Fruit fly (Drosophila melanogaster) whole organism, embryonic: ENCODE measurements around the gene CG42449.
A peak's percentile ranks its signal among the peaks of the same experiment; 100 is the strongest.

ENCODE experiments used
- Ada2b ChIP-seq: fragments of 200-800 bp; sonication (Bioruptor generic); IDR thresholded peaks from 2 replicates; pipeline ENCODE4 v1.3.6; 2022; ENCODE audit warnings: missing biosample characterization, missing genetic modification characterization
- Bgb ChIP-seq: fragments of 200-800 bp; sonication (Bioruptor generic); IDR thresholded peaks from 2 replicates; pipeline ENCODE4 v1.3.6; 2022; ENCODE audit warnings: missing biosample characterization, missing genetic modification characterization; ENCODE audit not compliant: partially characterized antibody
- CG10267 ChIP-seq: fragments of 200-800 bp; sonication (Bioruptor generic); optimal IDR thresholded peaks from 2 replicates; lab custom pipeline; 2018; ENCODE audit warnings: missing biosample characterization, mild to moderate bottlenecking, missing genetic modification characterization, moderate library complexity
- CG13287 ChIP-seq: fragments of 200-800 bp; sonication (Bioruptor generic); IDR thresholded peaks from 2 replicates; pipeline ENCODE4 v1.3.6; 2022; ENCODE audit warnings: missing biosample characterization, missing genetic modification characterization; ENCODE audit not compliant: partially characterized antibody
- CG14014 ChIP-seq: fragments of 200-800 bp; sonication (Bioruptor generic); IDR thresholded peaks from 2 replicates; pipeline ENCODE4 v1.3.6; 2022; ENCODE audit warnings: missing biosample characterization, missing genetic modification characterization
- CG14860 ChIP-seq: fragments of 200-800 bp; sonication (Bioruptor generic); IDR thresholded peaks from 3 replicates; pipeline ENCODE4 v1.3.6; 2022; ENCODE audit warnings: missing biosample characterization, missing genetic modification characterization; ENCODE audit not compliant: partially characterized antibody
- CG15514 ChIP-seq: fragments of 200-800 bp; sonication (Bioruptor generic); optimal IDR thresholded peaks from 3 replicates; lab custom pipeline; 2017; ENCODE audit warnings: missing biosample characterization, missing genetic modification characterization, mild to moderate bottlenecking, moderate library complexity, missing genetic modification reagents
- CG1603 ChIP-seq: fragments of 200-800 bp; sonication (Bioruptor generic); optimal IDR thresholded peaks from 2 replicates; lab custom pipeline; 2019; ENCODE audit warnings: missing biosample characterization, mild to moderate bottlenecking, missing genetic modification characterization, moderate library complexity
- CG1647 ChIP-seq: fragments of 200-800 bp; sonication (Bioruptor generic); optimal IDR thresholded peaks from 3 replicates; lab custom pipeline; 2016; ENCODE audit warnings: missing biosample characterization, missing genetic modification characterization
- CG17359 ChIP-seq: fragments of 200-800 bp; sonication (Bioruptor generic); optimal IDR thresholded peaks from 3 replicates; lab custom pipeline; 2018; ENCODE audit warnings: missing biosample characterization, mild to moderate bottlenecking, missing genetic modification characterization, moderate library complexity
- CG2116 ChIP-seq: fragments of 200-800 bp; sonication (Bioruptor generic); optimal IDR thresholded peaks from 3 replicates; lab custom pipeline; 2018; ENCODE audit warnings: missing biosample characterization, mild to moderate bottlenecking, missing genetic modification characterization
- CG2129 ChIP-seq: fragments of 200-800 bp; sonication (Bioruptor generic); IDR thresholded peaks from 2 replicates; pipeline ENCODE4 v1.3.6; 2022; ENCODE audit warnings: missing biosample characterization, missing genetic modification characterization; ENCODE audit not compliant: partially characterized antibody
- CG34224 ChIP-seq: fragments of 200-800 bp; sonication (Bioruptor generic); IDR thresholded peaks from 3 replicates; pipeline ENCODE4 v1.3.6; 2022; ENCODE audit warnings: missing biosample characterization, missing genetic modification characterization; ENCODE audit not compliant: partially characterized antibody
- CG34422 ChIP-seq: fragments of 200-800 bp; sonication (Bioruptor generic); IDR thresholded peaks from 3 replicates; pipeline ENCODE4 v1.3.6; 2022; ENCODE audit warnings: missing biosample characterization, missing genetic modification characterization
- CG3995 ChIP-seq: fragments of 200-800 bp; sonication (Bioruptor generic); optimal IDR thresholded peaks from 3 replicates; lab custom pipeline; 2016; ENCODE audit warnings: missing biosample characterization, missing genetic modification characterization
- CG42726 ChIP-seq: fragments of 200-800 bp; sonication (Bioruptor generic); IDR thresholded peaks from 2 replicates; pipeline ENCODE4 v1.3.6; 2022; ENCODE audit warnings: missing biosample characterization, missing genetic modification characterization; ENCODE audit not compliant: partially characterized antibody
- CG6791 ChIP-seq: fragments of 200-800 bp; sonication (Bioruptor generic); IDR thresholded peaks from 3 replicates; pipeline ENCODE4 v1.3.6; 2022; ENCODE audit warnings: missing biosample characterization, missing genetic modification characterization; ENCODE audit not compliant: partially characterized antibody
- CG7271 ChIP-seq: fragments of 200-800 bp; sonication (Bioruptor generic); optimal IDR thresholded peaks from 2 replicates; lab custom pipeline; 2018; ENCODE audit warnings: missing biosample characterization, mild to moderate bottlenecking, missing genetic modification characterization, moderate library complexity
- Dip2 ChIP-seq: fragments of 200-800 bp; sonication (Bioruptor generic); IDR thresholded peaks from 2 replicates; pipeline ENCODE4 v1.3.6; 2022; ENCODE audit warnings: missing biosample characterization, missing genetic modification characterization
- Dp ChIP-seq: fragments of 200-800 bp; sonication (Bioruptor generic); optimal IDR thresholded peaks from 2 replicates; lab custom pipeline; 2018; ENCODE audit warnings: missing biosample characterization, mild to moderate bottlenecking, missing genetic modification characterization, moderate library complexity
- Dref ChIP-seq: fragments of 200-800 bp; sonication (Bioruptor generic); IDR thresholded peaks from 2 replicates; pipeline ENCODE4 v1.3.6; 2022; ENCODE audit warnings: missing biosample characterization, missing genetic modification characterization
- E2f2 ChIP-seq: fragments of 200-800 bp; sonication (Bioruptor generic); IDR thresholded peaks from 2 replicates; pipeline ENCODE4 v1.3.6; 2022; ENCODE audit warnings: missing biosample characterization, missing genetic modification characterization
- Fer1 ChIP-seq: fragments of 200-800 bp; sonication (Bioruptor generic); optimal IDR thresholded peaks from 2 replicates; lab custom pipeline; 2017; ENCODE audit warnings: missing biosample characterization, mild to moderate bottlenecking, missing genetic modification characterization
- Fer2 ChIP-seq: fragments of 200-800 bp; sonication (Bioruptor generic); optimal IDR thresholded peaks from 2 replicates; lab custom pipeline; 2018; ENCODE audit warnings: missing biosample characterization, mild to moderate bottlenecking, missing genetic modification characterization, moderate library complexity
- HLH3B ChIP-seq: fragments of 200-800 bp; sonication (Bioruptor generic); IDR thresholded peaks from 2 replicates; pipeline ENCODE4 v1.3.6; 2022; ENCODE audit warnings: missing biosample characterization, missing genetic modification characterization
- HLH4C ChIP-seq: fragments of 200-800 bp; sonication (Bioruptor generic); IDR thresholded peaks from 3 replicates; pipeline ENCODE4 v1.3.6; 2022; ENCODE audit warnings: missing biosample characterization, missing genetic modification characterization; ENCODE audit not compliant: partially characterized antibody
- Hsf ChIP-seq: fragments of 200-800 bp; sonication (Bioruptor generic); optimal IDR thresholded peaks from 3 replicates; lab custom pipeline; 2016; ENCODE audit warnings: missing biosample characterization, missing genetic modification characterization
- MBD-R2 ChIP-seq: fragments of 200-800 bp; sonication (Bioruptor generic); IDR thresholded peaks from 2 replicates; pipeline ENCODE4 v1.3.6; 2022; ENCODE audit warnings: missing biosample characterization, missing genetic modification characterization
- MESR4 ChIP-seq: fragments of 200-800 bp; sonication (Bioruptor generic); optimal IDR thresholded peaks from 2 replicates; lab custom pipeline; 2018; ENCODE audit warnings: missing biosample characterization, mild to moderate bottlenecking, missing genetic modification characterization, moderate library complexity
- Myb ChIP-seq: fragments of 200-800 bp; sonication (Bioruptor generic); optimal IDR thresholded peaks from 2 replicates; lab custom pipeline; 2016; ENCODE audit warnings: missing biosample characterization, missing genetic modification characterization
- Poxn ChIP-seq: fragments of 200-800 bp; sonication (Bioruptor generic); IDR thresholded peaks from 2 replicates; pipeline ENCODE4 v1.3.6; 2022; ENCODE audit warnings: missing biosample characterization, missing genetic modification characterization
- Scr ChIP-seq: fragments of 200-800 bp; sonication (Bioruptor generic); IDR thresholded peaks from 2 replicates; pipeline ENCODE4 v1.3.6; 2022; ENCODE audit warnings: missing biosample characterization, missing genetic modification characterization; ENCODE audit not compliant: partially characterized antibody
- ato ChIP-seq: fragments of 200-800 bp; sonication (Bioruptor generic); IDR thresholded peaks from 2 replicates; pipeline ENCODE4 v1.3.6; 2022; ENCODE audit warnings: missing biosample characterization, missing genetic modification characterization; ENCODE audit not compliant: partially characterized antibody
- emc ChIP-seq: fragments of 200-800 bp; sonication (Bioruptor generic); optimal IDR thresholded peaks from 2 replicates; lab custom pipeline; 2016; ENCODE audit warnings: missing biosample characterization, missing genetic modification characterization
- hb ChIP-seq: fragments of 200-800 bp; sonication (Bioruptor generic); IDR thresholded peaks from 3 replicates; pipeline ENCODE4 v1.3.6; 2022; ENCODE audit warnings: missing biosample characterization, missing genetic modification characterization; ENCODE audit not compliant: partially characterized antibody
- hbn ChIP-seq: fragments of 200-800 bp; sonication (Bioruptor generic); IDR thresholded peaks from 2 replicates; pipeline ENCODE4 v1.3.6; 2022; ENCODE audit warnings: missing biosample characterization, missing genetic modification characterization; ENCODE audit not compliant: partially characterized antibody
- inv ChIP-seq: fragments of 200-800 bp; sonication (Bioruptor generic); IDR thresholded peaks from 2 replicates; pipeline ENCODE4 v1.3.6; 2022; ENCODE audit warnings: missing biosample characterization, missing genetic modification characterization; ENCODE audit not compliant: partially characterized antibody
- luna ChIP-seq: fragments of 200-800 bp; sonication (Bioruptor generic); optimal IDR thresholded peaks from 2 replicates; lab custom pipeline; 2016; ENCODE audit warnings: missing biosample characterization, missing genetic modification characterization
- mld ChIP-seq: fragments of 200-800 bp; sonication (Bioruptor generic); IDR thresholded peaks from 3 replicates; pipeline ENCODE4 v1.3.6; 2022; ENCODE audit warnings: missing biosample characterization, missing genetic modification characterization; ENCODE audit not compliant: partially characterized antibody
- nerfin-2 ChIP-seq: fragments of 200-800 bp; sonication (Bioruptor generic); IDR thresholded peaks from 2 replicates; pipeline ENCODE4 v1.3.6; 2022; ENCODE audit warnings: missing biosample characterization, missing genetic modification characterization; ENCODE audit not compliant: partially characterized antibody
- odd ChIP-seq: fragments of 200-800 bp; sonication (Bioruptor generic); optimal IDR thresholded peaks from 2 replicates; lab custom pipeline; 2017; ENCODE audit warnings: missing biosample characterization, mild to moderate bottlenecking, missing genetic modification characterization
- sna ChIP-seq: fragments of 200-800 bp; sonication (Bioruptor generic); IDR thresholded peaks from 2 replicates; pipeline ENCODE4 v1.3.6; 2022; ENCODE audit warnings: missing biosample characterization, missing genetic modification characterization; ENCODE audit not compliant: partially characterized antibody
- ssp ChIP-seq: fragments of 200-800 bp; sonication (Bioruptor generic); IDR thresholded peaks from 2 replicates; pipeline ENCODE4 v1.3.6; 2022; ENCODE audit warnings: missing biosample characterization, missing genetic modification characterization
- stwl ChIP-seq: fragments of 200-800 bp; sonication (Bioruptor generic); optimal IDR thresholded peaks from 3 replicates; lab custom pipeline; 2018; ENCODE audit warnings: missing biosample characterization, mild to moderate bottlenecking, missing genetic modification characterization, moderate library complexity
- sug ChIP-seq: fragments of 200-800 bp; optimal IDR thresholded peaks from 2 replicates; lab custom pipeline; 2019; ENCODE audit warnings: missing biosample characterization, mild to moderate bottlenecking, missing genetic modification characterization, moderate library complexity
- trem ChIP-seq: fragments of 200-800 bp; optimal IDR thresholded peaks from 3 replicates; lab custom pipeline; 2019; ENCODE audit warnings: missing biosample characterization, mild to moderate bottlenecking, missing genetic modification characterization, moderate library complexity
- unc-4 ChIP-seq: fragments of 200-800 bp; sonication (Bioruptor generic); IDR thresholded peaks from 2 replicates; pipeline ENCODE4 v1.3.6; 2022; ENCODE audit warnings: missing biosample characterization, missing genetic modification characterization; ENCODE audit not compliant: partially characterized antibody
- vnd ChIP-seq: fragments of 200-800 bp; sonication (Bioruptor generic); IDR thresholded peaks from 3 replicates; pipeline ENCODE4 v1.3.6; 2022; ENCODE audit warnings: missing biosample characterization, missing genetic modification characterization; ENCODE audit not compliant: partially characterized antibody

The CG42449 gene

dm6 chrX:5695035-5695434 lies 12.0 kb downstream of the CG42449 start, which contains the start of gene CG3149 (continued):
- TF ChIP-seq CG6791: peak; percentile 81
- TF ChIP-seq inv: peak; percentile 34; the same call in 1 of the 2 replicates
- TF ChIP-seq CG34224 (GFP tag; lab: Robert Waterston, UW): peak; percentile 81
- TF ChIP-seq CG42726 (GFP tag; lab: Robert Waterston, UW): peak; percentile 24; the same call in 1 of the 2 replicates
- peak; percentile 30 for TF ChIP-seq CG1603 (tag; lab: Kevin White, UChicago)
- no peak for TF ChIP-seq Hsf (GFP tag; lab: Kevin White, UChicago)
- TF ChIP-seq CG7271 (tag; lab: Kevin White, UChicago): no peak
- no peak for TF ChIP-seq ssp (GFP tag; lab: Robert Waterston, UW)
- TF ChIP-seq trem: peak; percentile 26
- TF ChIP-seq CG2116 (GFP tag; lab: Kevin White, UChicago): peak; percentile 68
- no peak for TF ChIP-seq CG3995 (GFP tag; lab: Kevin White, UChicago)
- peak; percentile 89 for TF ChIP-seq E2f2 (GFP tag; lab: Robert Waterston, UW)
- TF ChIP-seq CG17359 (tag; lab: Kevin White, UChicago): no peak
- peak; percentile 83 for TF ChIP-seq mld (GFP tag; lab: Robert Waterston, UW)
- TF ChIP-seq luna (GFP tag; lab: Kevin White, UChicago): no peak
- peak; percentile 72 for TF ChIP-seq ato
- peak; percentile 82 for TF ChIP-seq CG13287 (GFP tag; lab: Robert Waterston, UW)
- peak; percentile 71 for TF ChIP-seq CG14860 (GFP tag; lab: Robert Waterston, UW)
- peak; percentile 11 for TF ChIP-seq Myb (GFP tag; lab: Kevin White, UChicago)
- no peak for TF ChIP-seq sug (tag; lab: Kevin White, UChicago)
- no peak for TF ChIP-seq odd
- peak; percentile 82 for TF ChIP-seq HLH4C (GFP tag; lab: Robert Waterston, UW)
- TF ChIP-seq Dp (GFP tag; lab: Kevin White, UChicago): peak; percentile 86
- peak; percentile 73 for TF ChIP-seq nerfin-2
- TF ChIP-seq MESR4 (GFP tag; lab: Kevin White, UChicago): peak; percentile 27
- TF ChIP-seq Bgb (GFP tag; lab: Robert Waterston, UW): peak; percentile 69
- TF ChIP-seq Ada2b (GFP tag; lab: Robert Waterston, UW): no peak
- no peak for TF ChIP-seq CG34422 (GFP tag; lab: Robert Waterston, UW)
- TF ChIP-seq Fer2: no peak
- peak; percentile 62 for TF ChIP-seq MBD-R2 (GFP tag; lab: Robert Waterston, UW)
- TF ChIP-seq CG15514 (GFP tag; lab: Kevin White, UChicago): peak; percentile 31
- peak; percentile 64; the same call in 1 of the 2 replicates for TF ChIP-seq sna (GFP tag; lab: Robert Waterston, UW)
- no peak for TF ChIP-seq HLH3B (GFP tag; lab: Robert Waterston, UW)
- peak; percentile 3 for TF ChIP-seq CG10267 (tag; lab: Kevin White, UChicago)
- peak; percentile 69 for TF ChIP-seq vnd (GFP tag; lab: Robert Waterston, UW)
- peak; percentile 69; the same call in 2 of the 3 replicates for TF ChIP-seq hb (GFP tag; lab: Robert Waterston, UW)
- TF ChIP-seq Dip2 (GFP tag; lab: Robert Waterston, UW): no peak
- TF ChIP-seq CG1647 (GFP tag; lab: Kevin White, UChicago): no peak
- no peak for TF ChIP-seq Fer1 (GFP tag; lab: Kevin White, UChicago)
- TF ChIP-seq CG2129 (GFP tag; lab: Robert Waterston, UW): peak; percentile 49
- peak; percentile 81 for TF ChIP-seq Dref (GFP tag; lab: Robert Waterston, UW)
- peak; percentile 25 for TF ChIP-seq stwl (tag; lab: Kevin White, UChicago)
- no peak for TF ChIP-seq Poxn (GFP tag; lab: Robert Waterston, UW)
- peak; percentile 45 for TF ChIP-seq hbn (GFP tag; lab: Robert Waterston, UW)
- peak; percentile 74 for TF ChIP-seq Scr (GFP tag; lab: Robert Waterston, UW)
- peak; percentile 71 for TF ChIP-seq unc-4
- TF ChIP-seq CG14014: no peak
- no peak for TF ChIP-seq emc (GFP tag; lab: Kevin White, UChicago)
